Fruit fly (Drosophila melanogaster) whole organism, embryonic: ENCODE results near the gene CG15209.
A peak's percentile ranks its signal among the peaks of the same experiment; 100 is the strongest.

Source experiments
- Abd-B ChIP-seq: fragments of 200-800 bp; sonication (Bioruptor generic); optimal IDR thresholded peaks from 2 replicates; lab custom pipeline; 2018; ENCODE audit warnings: missing biosample characterization, mild to moderate bottlenecking, missing genetic modification characterization, moderate library complexity
- Adf1 ChIP-seq: fragments of 200-800 bp; sonication (Bioruptor generic); IDR thresholded peaks from 2 replicates; pipeline ENCODE4 v1.3.6; 2022; ENCODE audit warnings: missing biosample characterization, missing genetic modification characterization
- Asciz ChIP-seq: fragments of 200-800 bp; sonication (Bioruptor generic); optimal IDR thresholded peaks from 2 replicates; lab custom pipeline; 2017; ENCODE audit warnings: missing biosample characterization, mild to moderate bottlenecking, missing genetic modification characterization, missing genetic modification reagents
- CG10209 ChIP-seq: fragments of 200-800 bp; sonication (Bioruptor generic); optimal IDR thresholded peaks from 3 replicates; lab custom pipeline; 2017; ENCODE audit warnings: missing biosample characterization, mild to moderate bottlenecking, missing genetic modification characterization, missing genetic modification reagents
- CG11085 ChIP-seq: fragments of 200-800 bp; sonication (Bioruptor generic); IDR thresholded peaks from 2 replicates; pipeline ENCODE4 v1.3.6; 2022; ENCODE audit warnings: missing biosample characterization, missing genetic modification characterization
- CG11456 ChIP-seq: fragments of 200-800 bp; sonication (Bioruptor generic); IDR thresholded peaks from 3 replicates; pipeline ENCODE4 v1.3.6; 2022; ENCODE audit warnings: missing biosample characterization, missing genetic modification characterization
- CG12219 ChIP-seq: fragments of 200-800 bp; sonication (Bioruptor generic); optimal IDR thresholded peaks from 3 replicates; lab custom pipeline; 2018; ENCODE audit warnings: missing biosample characterization, mild to moderate bottlenecking, missing genetic modification characterization
- CG14441 ChIP-seq: fragments of 200-800 bp; sonication (Bioruptor generic); IDR thresholded peaks from 2 replicates; pipeline ENCODE4 v1.3.6; 2022; ENCODE audit warnings: missing biosample characterization, missing genetic modification characterization
- CG17359 ChIP-seq: fragments of 200-800 bp; sonication (Bioruptor generic); optimal IDR thresholded peaks from 3 replicates; lab custom pipeline; 2018; ENCODE audit warnings: missing biosample characterization, mild to moderate bottlenecking, missing genetic modification characterization, moderate library complexity
- CG1832 ChIP-seq: fragments of 200-800 bp; sonication (Bioruptor generic); optimal IDR thresholded peaks from 2 replicates; lab custom pipeline; 2017; ENCODE audit warnings: missing biosample characterization, mild to moderate bottlenecking, missing genetic modification characterization, inconsistent platforms
- CG33557 ChIP-seq: fragments of 200-800 bp; sonication (Bioruptor generic); optimal IDR thresholded peaks from 2 replicates; lab custom pipeline; 2019; ENCODE audit warnings: missing biosample characterization, mild to moderate bottlenecking, missing genetic modification characterization, moderate library complexity
- CG4360 ChIP-seq: fragments of 200-800 bp; sonication (Bioruptor generic); IDR thresholded peaks from 2 replicates; pipeline ENCODE4 v1.3.6; 2022; ENCODE audit warnings: missing biosample characterization, missing genetic modification characterization
- CG5180 ChIP-seq: fragments of 200-800 bp; sonication (Bioruptor generic); optimal IDR thresholded peaks from 3 replicates; lab custom pipeline; 2017; ENCODE audit warnings: missing biosample characterization, missing genetic modification characterization, mild to moderate bottlenecking, moderate library complexity, missing genetic modification reagents
- CG6272 ChIP-seq: fragments of 200-800 bp; sonication (Bioruptor generic); IDR thresholded peaks from 2 replicates; pipeline ENCODE4 v1.3.6; 2022; ENCODE audit warnings: missing biosample characterization, missing genetic modification characterization
- CG6683 ChIP-seq: fragments of 200-800 bp; sonication (Bioruptor generic); optimal IDR thresholded peaks from 2 replicates; lab custom pipeline; 2017; ENCODE audit warnings: missing biosample characterization, mild to moderate bottlenecking, missing genetic modification characterization, missing genetic modification reagents
- CG8359 ChIP-seq: fragments of 200-800 bp; sonication (Bioruptor generic); optimal IDR thresholded peaks from 2 replicates; lab custom pipeline; 2017; ENCODE audit warnings: missing biosample characterization, mild to moderate bottlenecking, missing genetic modification characterization, borderline replicate concordance
- CG9215 ChIP-seq: fragments of 200-800 bp; sonication (Bioruptor generic); IDR thresholded peaks from 2 replicates; pipeline ENCODE4 v1.3.6; 2022; ENCODE audit warnings: missing biosample characterization, missing genetic modification characterization
- CoRest ChIP-seq: fragments of 200-800 bp; sonication (Bioruptor generic); optimal IDR thresholded peaks from 3 replicates; lab custom pipeline; 2018; ENCODE audit warnings: missing biosample characterization, mild to moderate bottlenecking, missing genetic modification characterization, moderate library complexity
- D19A ChIP-seq: fragments of 200-800 bp; optimal IDR thresholded peaks from 3 replicates; lab custom pipeline; 2019; ENCODE audit warnings: missing biosample characterization, mild to moderate bottlenecking, missing genetic modification characterization, moderate library complexity
- D19B ChIP-seq: fragments of 200-800 bp; sonication (Bioruptor generic); optimal IDR thresholded peaks from 2 replicates; lab custom pipeline; 2017; ENCODE audit warnings: missing biosample characterization, mild to moderate bottlenecking, missing genetic modification characterization
- E2f2 ChIP-seq: fragments of 200-800 bp; sonication (Bioruptor generic); IDR thresholded peaks from 2 replicates; pipeline ENCODE4 v1.3.6; 2022; ENCODE audit warnings: missing biosample characterization, missing genetic modification characterization
- Ets65A ChIP-seq: fragments of 200-800 bp; sonication (Bioruptor generic); peaks from one replicate; lab custom pipeline; 2016; ENCODE audit warnings: missing biosample characterization, missing genetic modification characterization
- Hr3 ChIP-seq: fragments of 200-800 bp; sonication (Bioruptor generic); optimal IDR thresholded peaks from 3 replicates; lab custom pipeline; 2016; ENCODE audit warnings: missing biosample characterization, missing genetic modification characterization
- MBD-R2 ChIP-seq: fragments of 200-800 bp; sonication (Bioruptor generic); IDR thresholded peaks from 2 replicates; pipeline ENCODE4 v1.3.6; 2022; ENCODE audit warnings: missing biosample characterization, missing genetic modification characterization
- Med ChIP-seq: fragments of 200-800 bp; sonication (Bioruptor generic); peaks from one replicate; lab custom pipeline; 2016; ENCODE audit warnings: missing biosample characterization, missing genetic modification characterization, mild to moderate bottlenecking, inconsistent platforms, moderate library complexity
- Myb ChIP-seq: fragments of 200-800 bp; sonication (Bioruptor generic); optimal IDR thresholded peaks from 2 replicates; lab custom pipeline; 2016; ENCODE audit warnings: missing biosample characterization, missing genetic modification characterization
- NC2α ChIP-seq: fragments of 200-800 bp; sonication (Bioruptor generic); optimal IDR thresholded peaks from 2 replicates; lab custom pipeline; 2016; ENCODE audit warnings: missing biosample characterization, missing genetic modification characterization
- Neu2 ChIP-seq: fragments of 200-800 bp; sonication (Bioruptor generic); optimal IDR thresholded peaks from 3 replicates; lab custom pipeline; 2016; ENCODE audit warnings: missing biosample characterization, missing genetic modification characterization, borderline replicate concordance
- Nf-YC ChIP-seq: fragments of 200-800 bp; optimal IDR thresholded peaks from 3 replicates; lab custom pipeline; 2019; ENCODE audit warnings: missing biosample characterization, mild to moderate bottlenecking, missing genetic modification characterization, moderate library complexity
- Side ChIP-seq: fragments of 200-800 bp; sonication (Bioruptor generic); optimal IDR thresholded peaks from 2 replicates; lab custom pipeline; 2016; ENCODE audit warnings: missing biosample characterization, missing genetic modification characterization
- ara ChIP-seq: fragments of 200-800 bp; sonication (Bioruptor generic); IDR thresholded peaks from 2 replicates; pipeline ENCODE4 v1.3.6; 2022; ENCODE audit warnings: missing biosample characterization, missing genetic modification characterization
- bowl ChIP-seq: fragments of 200-800 bp; sonication (Bioruptor generic); IDR thresholded peaks from 2 replicates; pipeline ENCODE4 v1.3.6; 2022; ENCODE audit warnings: missing biosample characterization, missing genetic modification characterization
- cato ChIP-seq: fragments of 200-800 bp; sonication (Bioruptor generic); optimal IDR thresholded peaks from 2 replicates; lab custom pipeline; 2016; ENCODE audit warnings: missing biosample characterization, missing genetic modification characterization, borderline replicate concordance
- chinmo ChIP-seq: fragments of 200-800 bp; sonication (Bioruptor generic); IDR thresholded peaks from 4 replicates; pipeline ENCODE4 v1.3.6; 2022; ENCODE audit warnings: missing biosample characterization, missing genetic modification characterization; ENCODE audit not compliant: partially characterized antibody
- corto ChIP-seq: fragments of 200-800 bp; sonication (Bioruptor generic); optimal IDR thresholded peaks from 2 replicates; lab custom pipeline; 2016; ENCODE audit warnings: missing biosample characterization, mild to moderate bottlenecking, missing genetic modification characterization, moderate library complexity
- dimm ChIP-seq: fragments of 200-800 bp; sonication (Bioruptor generic); IDR thresholded peaks from 2 replicates; pipeline ENCODE4 v1.3.6; 2022; ENCODE audit warnings: missing biosample characterization, missing genetic modification characterization
- fd102C ChIP-seq: fragments of 200-800 bp; sonication (Bioruptor generic); optimal IDR thresholded peaks from 2 replicates; lab custom pipeline; 2018; ENCODE audit warnings: missing biosample characterization, mild to moderate bottlenecking, missing genetic modification characterization, moderate library complexity
- fd96Cb ChIP-seq: fragments of 200-800 bp; sonication (Bioruptor generic); optimal IDR thresholded peaks from 2 replicates; lab custom pipeline; 2018; ENCODE audit warnings: missing biosample characterization, mild to moderate bottlenecking, missing genetic modification characterization, moderate library complexity
- gro ChIP-seq: fragments of 200-800 bp; sonication (Bioruptor generic); optimal IDR thresholded peaks from 2 replicates; lab custom pipeline; 2016; ENCODE audit warnings: missing biosample characterization, missing genetic modification characterization
- lov ChIP-seq, 2 experiments: fragments of 200-800 bp in 1 of 2; fragments of >200 bp in 1 of 2; sonication (Bioruptor generic) in 1 of 2; IDR thresholded peaks in 1 of 2; optimal IDR thresholded peaks in 1 of 2; 2 replicates in 1 of 2; 3 replicates in 1 of 2; pipeline versions ENCODE4 v1.3.6 to Lab custom; 2017 to 2022; ENCODE audit warnings: missing biosample characterization in 1 of 2, missing genetic modification characterization in 1 of 2
- pum ChIP-seq: fragments of 200-800 bp; sonication (Bioruptor generic); optimal IDR thresholded peaks from 2 replicates; lab custom pipeline; 2016; ENCODE audit warnings: missing biosample characterization, missing genetic modification characterization
- run ChIP-seq: fragments of 200-800 bp; sonication (Bioruptor generic); optimal IDR thresholded peaks from 3 replicates; lab custom pipeline; 2018; ENCODE audit warnings: missing biosample characterization, mild to moderate bottlenecking, missing genetic modification characterization
- seq ChIP-seq: fragments of 200-800 bp; sonication (Bioruptor generic); IDR thresholded peaks from 2 replicates; pipeline ENCODE4 v1.3.6; 2022; ENCODE audit warnings: missing biosample characterization, missing genetic modification characterization
- slp2 ChIP-seq: fragments of 200-800 bp; sonication (Bioruptor generic); optimal IDR thresholded peaks from 2 replicates; lab custom pipeline; 2016; ENCODE audit warnings: missing biosample characterization, missing genetic modification characterization
- sug ChIP-seq: fragments of 200-800 bp; optimal IDR thresholded peaks from 2 replicates; lab custom pipeline; 2019; ENCODE audit warnings: missing biosample characterization, mild to moderate bottlenecking, missing genetic modification characterization, moderate library complexity
- z ChIP-seq: fragments of 200-800 bp; sonication (Bioruptor generic); IDR thresholded peaks from 3 replicates; pipeline ENCODE4 v1.3.6; 2022; ENCODE audit warnings: missing biosample characterization, missing genetic modification characterization
- zen ChIP-seq: fragments of 200-800 bp; sonication (Bioruptor generic); optimal IDR thresholded peaks from 3 replicates; lab custom pipeline; 2018; ENCODE audit warnings: missing biosample characterization, mild to moderate bottlenecking, missing genetic modification characterization, moderate library complexity

Gene CG15209

dm6 chrX:10838962-10839361 is 3.0 kb upstream of the CG15209 start, which contains the start of gene CG15210:
Gene CG15210 (plus strand): TSS chrX:10839230.
- TF ChIP-seq CG5180 (GFP tag; lab: Kevin White, UChicago): peak; percentile 84
- peak; percentile 49 for TF ChIP-seq Med (GFP tag; lab: Kevin White, UChicago)
- TF ChIP-seq CG12219 (GFP tag; lab: Kevin White, UChicago): no peak
- peak; percentile 63; the same call in 1 of the 2 replicates for TF ChIP-seq Adf1
- TF ChIP-seq CG6683 (GFP tag; lab: Kevin White, UChicago): no peak
- TF ChIP-seq, all 482 proteins: peak for 3

- TF ChIP-seq slp2 (GFP tag; lab: Kevin White, UChicago) (no peak), CG9215 (GFP tag; lab: Robert Waterston, UW) (no peak), CoRest (tag; lab: Kevin White, UChicago) (no peak), Side (GFP tag; lab: Kevin White, UChicago) (no peak), CG11456 (no peak), Med (GFP tag; lab: Kevin White, UChicago) (peak; percentile 39), lov (optimal IDR thresholded peaks at IDR 0.05; lab: Kevin White, UChicago) (no peak), lov (GFP tag; IDR thresholded peaks at IDR 0.05; lab: Robert Waterston, UW) (no peak), D19A (tag; lab: Kevin White, UChicago) (no peak), CG8359 (GFP tag; lab: Kevin White, UChicago) (no peak), CG33557 (GFP tag; lab: Kevin White, UChicago) (no peak), D19B (GFP tag; lab: Kevin White, UChicago) (no peak), cato (GFP tag; lab: Kevin White, UChicago) (no peak), MBD-R2 (GFP tag; lab: Robert Waterston, UW) (no peak), Hr3 (GFP tag; lab: Kevin White, UChicago) (no peak), pum (GFP tag; lab: Kevin White, UChicago) (no peak), CG17359 (tag; lab: Kevin White, UChicago) (no peak), dimm (GFP tag; lab: Robert Waterston, UW) (no peak), CG1832 (GFP tag; lab: Kevin White, UChicago) (no peak), seq (GFP tag; lab: Robert Waterston, UW) (no peak), E2f2 (0 out of 2 replicates have a peak, but pooled peaks have one; percentile 6), CG6272 (GFP tag; lab: Robert Waterston, UW) (no peak), bowl (GFP tag; lab: Robert Waterston, UW) (no peak), zen (tag; lab: Kevin White, UChicago) (no peak), gro (GFP tag; lab: Kevin White, UChicago) (no peak), ara (GFP tag; lab: Robert Waterston, UW) (no peak), CG11085 (no peak), z (GFP tag; lab: Robert Waterston, UW) (no peak), Ets65A (GFP tag; lab: Kevin White, UChicago) (no peak), CG4360 (GFP tag; lab: Robert Waterston, UW) (no peak), run (tag; lab: Kevin White, UChicago) (no peak), CG14441 (GFP tag; lab: Robert Waterston, UW) (no peak), Nf-YC (tag; lab: Kevin White, UChicago) (peak; percentile 14), Neu2 (GFP tag; lab: Kevin White, UChicago) (no peak), NC2α (GFP tag; lab: Kevin White, UChicago) (no peak), chinmo (0 out of 4 replicates have a peak, but pooled peaks have one; percentile 49), corto (GFP tag; lab: Kevin White, UChicago) (no peak), fd96Cb (tag; lab: Kevin White, UChicago) (no peak), Myb (GFP tag; lab: Kevin White, UChicago) (no peak), CG10209 (GFP tag; lab: Kevin White, UChicago) (no peak), Asciz (GFP tag; lab: Kevin White, UChicago) (no peak), fd102C (no peak), Abd-B (GFP tag; lab: Kevin White, UChicago) (no peak), sug (tag; lab: Kevin White, UChicago) (peak; percentile 27)
Measured at dm6 chrX:10840892-10841564, 977 bp upstream of the CG15209 start.
